Fruit fly (Drosophila melanogaster): Measurements from ENCODE around the gene CG2604.
A peak's percentile ranks its signal among the peaks of the same experiment; 100 is the strongest.

The CG2604 gene

DNA sequence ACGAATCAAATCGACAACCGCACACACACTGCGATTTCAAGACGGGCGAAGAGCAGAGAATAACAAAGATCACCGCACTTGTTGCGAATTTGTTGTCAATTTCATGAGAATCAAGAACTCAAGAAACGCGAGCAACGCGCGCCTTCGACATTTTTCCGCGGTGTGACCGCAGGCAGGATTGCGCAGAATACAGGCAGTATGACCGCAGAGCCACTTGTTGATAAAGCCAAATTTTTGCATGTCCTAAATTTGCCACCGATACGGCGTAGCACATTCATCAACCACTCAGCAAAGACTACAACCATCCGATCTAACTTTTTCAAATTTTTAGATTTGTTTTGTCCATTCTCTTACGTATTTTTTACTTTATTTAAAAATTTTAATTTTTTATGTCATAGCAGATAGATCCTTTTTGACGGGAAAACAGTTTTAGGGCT is 5.9 kb downstream of the CG2604 start, which contains the start of gene cno (continued):
- TF ChIP-seq CG8924 (tag; optimal IDR thresholded peaks at IDR 0.05) (peak; percentile 66), Tbp (GFP tag; optimal IDR thresholded peaks at IDR 0.05) (no peak), sna (GFP tag; IDR thresholded peaks at IDR 0.05; ENCODE audit: partially characterized antibody) (no peak), Lim3 (GFP tag; IDR thresholded peaks at IDR 0.05) (no peak), CG7357 (GFP tag; IDR thresholded peaks at IDR 0.05) (no peak), CG18476 (GFP tag; optimal IDR thresholded peaks at IDR 0.05) (no peak), CG8290 (GFP tag; optimal IDR thresholded peaks at IDR 0.05) (peak; percentile 33), CG8290 (tag; optimal IDR thresholded peaks at IDR 0.05) (peak in 1 of 2 experiments; percentile 70), CG2875 (GFP tag; optimal IDR thresholded peaks at IDR 0.05) (no peak), en (GFP tag; optimal IDR thresholded peaks at IDR 0.05) (no peak), insv (GFP tag; optimal IDR thresholded peaks at IDR 0.05) (peak in 1 of 2 experiments; percentile 8), Eip74EF (GFP tag; optimal IDR thresholded peaks at IDR 0.05) (no peak), al (GFP tag; IDR thresholded peaks at IDR 0.05) (no peak), CG1603 (tag; optimal IDR thresholded peaks at IDR 0.05) (peak; percentile 59), danr (GFP tag; IDR thresholded peaks at IDR 0.05) (no peak), CG2202 (tag; optimal IDR thresholded peaks at IDR 0.05) (no peak), CG33213 (GFP tag; optimal IDR thresholded peaks at IDR 0.05) (peak; percentile 94), gfzf (GFP tag; optimal IDR thresholded peaks at IDR 0.05) (peak; percentile 100), CG12659 (GFP tag; optimal IDR thresholded peaks at IDR 0.05) (peak; percentile 54), Sry-δ (GFP tag; optimal IDR thresholded peaks at IDR 0.05) (peak; percentile 52), Xbp1 (GFP tag; optimal IDR thresholded peaks at IDR 0.05) (no peak), esg (GFP tag; conservative IDR thresholded peaks at IDR 0.05) (no peak), Dip3 (GFP tag; optimal IDR thresholded peaks at IDR 0.05) (peak; percentile 30), fru (optimal IDR thresholded peaks at IDR 0.05) (no peak), pros (GFP tag; optimal IDR thresholded peaks at IDR 0.05) (no peak), maf-S (GFP tag; optimal IDR thresholded peaks at IDR 0.05) (no peak), CG4360 (GFP tag; IDR thresholded peaks at IDR 0.05) (peak; percentile 48; the same call in 1 of the 2 replicates), CG1832 (GFP tag; optimal IDR thresholded peaks at IDR 0.05) (no peak), chn (GFP tag; optimal IDR thresholded peaks at IDR 0.05) (no peak), CG8388 (GFP tag; optimal IDR thresholded peaks at IDR 0.05) (no peak), jigr1 (GFP tag; IDR thresholded peaks at IDR 0.05) (no peak), zf30C (GFP tag; optimal IDR thresholded peaks at IDR 0.05) (no peak), CG9609 (GFP tag; optimal IDR thresholded peaks at IDR 0.05) (no peak), trh (GFP tag; optimal IDR thresholded peaks at IDR 0.05) (no peak), Camta (GFP tag; optimal IDR thresholded peaks at IDR 0.05) (no peak), lilli (GFP tag; optimal IDR thresholded peaks at IDR 0.05) (peak; percentile 24), Atf3 (GFP tag; optimal IDR thresholded peaks at IDR 0.05) (no peak), sug (tag; optimal IDR thresholded peaks at IDR 0.05) (peak; percentile 10), hth (optimal IDR thresholded peaks at IDR 0.05) (no peak), NK7.1 (GFP tag; optimal IDR thresholded peaks at IDR 0.05) (no peak), ap (GFP tag; IDR thresholded peaks at IDR 0.05) (no peak), usp (GFP tag; optimal IDR thresholded peaks at IDR 0.05) (no peak), Asciz (GFP tag; optimal IDR thresholded peaks at IDR 0.05) (no peak), CG33557 (GFP tag; optimal IDR thresholded peaks at IDR 0.05) (peak; percentile 35), Gug (GFP tag; IDR thresholded peaks at IDR 0.05) (no peak), CG15073 (GFP tag; optimal IDR thresholded peaks at IDR 0.05) (no peak), Lpt (GFP tag; optimal IDR thresholded peaks at IDR 0.05) (no peak), pb (GFP tag; optimal IDR thresholded peaks at IDR 0.05) (no peak), CG3995 (GFP tag; optimal IDR thresholded peaks at IDR 0.05) (no peak), lbe (GFP tag; optimal IDR thresholded peaks at IDR 0.05) (peak; percentile 24), CG1529 (GFP tag; optimal IDR thresholded peaks at IDR 0.05) (no peak), gt (GFP tag; IDR thresholded peaks at IDR 0.05) (no peak), trem (tag; optimal IDR thresholded peaks at IDR 0.05) (peak; percentile 72)
